Worm (Caenorhabditis elegans) whole organism, midembryonic: ENCODE results near the gene sdf-9.

Experiments
- T22C8.4 ChIP-seq: fragments of 200-800 bp; sonication (Bioruptor generic); IDR thresholded peaks from 2 replicates; pipeline ENCODE4 v1.3.6; 2022; ENCODE audit warnings: missing genetic modification characterization, missing compliant biosample characterization
- flt-1 ChIP-seq: fragments of 200-800 bp; sonication (Bioruptor generic); IDR thresholded peaks from 2 replicates; pipeline ENCODE4 v1.3.6; 2022; ENCODE audit warnings: missing genetic modification characterization, missing compliant biosample characterization

DNA sequence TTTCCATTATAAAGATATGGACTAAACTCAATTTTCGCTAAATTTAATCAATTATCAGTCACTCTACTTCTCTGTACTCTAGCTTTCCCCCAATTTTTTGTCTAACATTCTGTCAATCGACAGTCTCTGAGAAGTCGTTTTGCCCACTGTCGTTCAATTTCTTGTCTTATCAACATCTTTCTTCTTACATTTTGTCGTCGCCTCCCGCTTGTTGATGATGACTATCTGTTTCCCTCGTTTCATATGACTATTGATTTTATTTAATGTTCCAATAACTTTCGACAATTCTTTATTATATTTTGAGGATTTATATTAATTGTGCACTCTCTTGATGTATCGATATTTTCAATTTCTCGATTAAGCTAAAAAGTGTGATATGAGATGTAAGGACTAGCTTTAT, 19.1 kb upstream of the sdf-9 start:
- TF ChIP-seq T22C8.4 (GFP tag; lab: Robert Waterston, UW) (no peak), flt-1 (no peak)
